Worm (Caenorhabditis elegans): ENCODE measurements around the gene grd-7.

Gene grd-7

DNA sequence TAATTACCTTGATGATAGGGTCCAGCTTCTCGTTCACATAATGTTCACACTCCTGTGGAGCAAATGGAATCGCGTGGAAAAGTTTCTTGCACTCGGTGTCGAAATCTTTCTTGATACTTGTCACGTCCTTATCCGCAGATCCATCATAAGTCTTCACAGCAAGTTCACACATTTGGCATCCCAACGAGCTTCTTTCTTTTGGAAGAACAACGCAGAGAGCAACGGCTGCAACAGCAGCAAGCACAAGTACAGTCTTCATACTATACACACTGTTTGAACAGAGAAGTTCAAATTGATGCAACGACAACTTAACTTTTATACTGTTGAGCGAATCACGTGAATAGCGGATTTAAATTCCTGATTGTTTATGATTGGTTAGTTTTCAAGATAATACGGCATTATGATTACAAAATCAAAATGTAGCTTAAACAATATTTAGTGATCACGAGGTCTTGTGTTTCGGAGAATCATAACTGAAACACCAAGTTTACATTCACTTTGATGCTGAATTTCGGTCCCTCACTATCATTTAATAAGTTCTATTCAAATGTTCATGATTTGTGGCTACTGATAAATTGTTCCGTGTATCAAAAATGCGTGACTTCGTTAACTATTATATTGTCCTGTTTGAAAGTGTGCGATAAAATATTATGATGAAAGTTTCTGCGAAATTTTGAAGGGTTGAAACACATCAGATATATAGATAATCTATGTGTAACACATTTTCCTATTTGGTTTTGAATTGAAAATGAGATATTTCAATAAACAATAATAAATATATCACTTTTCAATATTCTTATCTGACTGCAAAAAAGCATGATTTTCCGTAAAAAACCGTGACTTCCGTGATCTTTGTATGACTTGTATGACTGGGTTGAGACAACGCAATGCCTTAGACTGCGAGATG, 47.5 kb upstream of the grd-7 start, which contains the start of the genes spp-2 and spp-6 (continued):
- peak; percentile 65 for TF ChIP-seq hlh-11 (tag; optimal IDR thresholded peaks at IDR 0.05)

DNA sequence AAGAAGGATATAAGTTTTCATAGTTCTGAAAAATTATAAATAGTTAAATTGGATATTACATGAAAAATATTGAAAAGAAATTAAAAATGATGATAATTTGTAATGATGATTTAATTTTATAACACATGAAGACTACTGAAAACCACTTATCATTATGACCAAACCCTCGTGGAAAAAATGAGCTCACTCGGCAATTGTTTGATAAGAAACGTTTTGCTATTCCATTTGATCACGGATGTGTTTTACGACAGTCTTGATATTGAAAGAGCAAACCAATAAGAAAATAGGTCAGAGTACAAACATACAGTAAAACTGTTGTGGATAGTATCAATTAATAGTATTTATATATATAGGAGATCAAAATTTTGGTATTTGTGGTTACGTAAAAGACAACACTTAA, 46.0 kb upstream of the grd-7 start, which contains the start of gene spp-3:
Gene spp-3 (minus strand): TSS at position 25 of the 400 bp plus-strand sequence.
- TF ChIP-seq skn-1 (tag; optimal IDR thresholded peaks at IDR 0.05) (no peak), nhr-102 (tag; optimal IDR thresholded peaks at IDR 0.05) (peak; percentile 56), nhr-48 (tag; optimal IDR thresholded peaks at IDR 0.05) (peak; percentile 43), nhr-77 (tag; optimal IDR thresholded peaks at IDR 0.05) (peak; percentile 39), daf-16 (GFP tag; optimal IDR thresholded peaks at IDR 0.05) (peak in 1 of 2 experiments; percentile 43), daf-16 (tag; optimal IDR thresholded peaks at IDR 0.05) (peak; percentile 90), pqm-1 (tag; optimal IDR thresholded peaks at IDR 0.05) (peak; percentile 90), T26A8.4 (GFP tag; IDR thresholded peaks at IDR 0.05) (0 out of 2 replicates have a peak, but pooled peaks have one; percentile 44), T20F7.1 (GFP tag; optimal IDR thresholded peaks at IDR 0.05) (peak; percentile 42), tra-1 (GFP tag; IDR thresholded peaks at IDR 0.05) (0 out of 2 replicates have a peak, but pooled peaks have one; percentile 45), hlh-30 (tag; optimal IDR thresholded peaks at IDR 0.05; ENCODE audit: insufficient read depth) (peak; percentile 54), lsy-2 (tag; optimal IDR thresholded peaks at IDR 0.05) (peak in 1 of 2 experiments; percentile 67), aha-1 (tag) (peak; percentile 15), mxl-3 (GFP tag; optimal IDR thresholded peaks at IDR 0.05) (peak; percentile 24), zag-1 (tag; optimal IDR thresholded peaks at IDR 0.05) (no peak), mes-2 (tag; optimal IDR thresholded peaks at IDR 0.05; ENCODE audit: poor library complexity, severe bottlenecking) (peak; percentile 31), pha-4 (GFP tag; IDR thresholded peaks at IDR 0.05) (no peak), pha-4 (tag; optimal IDR thresholded peaks at IDR 0.05) (no peak), daf-19 (GFP tag; conservative IDR thresholded peaks at IDR 0.05) (no peak), dmd-6 (GFP tag; IDR thresholded peaks at IDR 0.05) (peak; percentile 89), jun-1 (tag; optimal IDR thresholded peaks at IDR 0.05) (no peak), nhr-28 (tag; optimal IDR thresholded peaks at IDR 0.05) (peak; percentile 79), mdl-1 (tag; optimal IDR thresholded peaks at IDR 0.05) (peak in 1 of 2 experiments; percentile 60), php-3 (GFP tag; IDR thresholded peaks at IDR 0.05) (peak; percentile 89), hlh-11 (tag; optimal IDR thresholded peaks at IDR 0.05) (peak; percentile 73), zip-2 (tag; optimal IDR thresholded peaks at IDR 0.05) (no peak), mep-1 (tag; optimal IDR thresholded peaks at IDR 0.05) (peak; percentile 49), dve-1 (tag; optimal IDR thresholded peaks at IDR 0.05; ENCODE audit: insufficient read depth) (peak; percentile 85)

DNA sequence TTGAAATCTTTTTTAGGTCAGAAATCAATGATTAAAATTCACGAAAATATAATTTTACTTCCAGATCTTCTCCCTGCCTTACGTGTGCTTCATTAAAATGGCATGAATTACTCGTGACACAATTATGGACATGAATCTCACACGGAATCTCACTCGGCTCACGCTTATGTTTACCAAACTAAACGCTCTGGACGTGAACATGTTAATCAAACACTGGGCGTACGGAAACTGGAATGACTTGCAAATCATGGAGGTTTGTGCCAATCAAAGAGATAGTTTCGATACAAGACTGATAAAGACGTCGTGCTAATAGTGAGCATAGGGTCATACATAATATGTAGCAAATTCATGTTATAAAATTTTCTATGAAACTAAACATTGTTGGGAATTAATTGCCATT, 45.3 kb upstream of the grd-7 start:
- TF ChIP-seq mxl-3 (GFP tag; optimal IDR thresholded peaks at IDR 0.05) (no peak), F10B5.3 (tag; optimal IDR thresholded peaks at IDR 0.05) (no peak), skn-1 (tag; optimal IDR thresholded peaks at IDR 0.05) (no peak), zfp-3 (GFP tag; conservative IDR thresholded peaks at IDR 0.05) (no peak), lin-15B (tag; optimal IDR thresholded peaks at IDR 0.05) (no peak), nhr-48 (tag; optimal IDR thresholded peaks at IDR 0.05) (no peak), nhr-11 (tag; optimal IDR thresholded peaks at IDR 0.05) (no peak), F44E2.7 (GFP tag; IDR thresholded peaks at IDR 0.05) (no peak), lim-7 (GFP tag; IDR thresholded peaks at IDR 0.05) (no peak), nhr-237 (tag; optimal IDR thresholded peaks at IDR 0.05) (no peak), snpc-1.2 (GFP tag; IDR thresholded peaks at IDR 0.05) (no peak), madf-5 (GFP tag; IDR thresholded peaks at IDR 0.05) (no peak), ceh-28 (tag; optimal IDR thresholded peaks at IDR 0.05) (no peak), mep-1 (tag; optimal IDR thresholded peaks at IDR 0.05) (peak; percentile 20), hlh-11 (tag; optimal IDR thresholded peaks at IDR 0.05) (peak; percentile 29), dmd-9 (GFP tag; IDR thresholded peaks at IDR 0.05) (no peak), hmg-1.1 (GFP tag; IDR thresholded peaks at IDR 0.05) (no peak), unc-130 (GFP tag; optimal IDR thresholded peaks at IDR 0.05) (no peak), F26F4.8 (GFP tag; conservative IDR thresholded peaks at IDR 0.05) (no peak), ceh-62 (tag; optimal IDR thresholded peaks at IDR 0.05) (no peak), spr-1 (tag; optimal IDR thresholded peaks at IDR 0.05) (no peak), unc-39 (tag; optimal IDR thresholded peaks at IDR 0.05) (no peak), ZK337.2 (GFP tag; IDR thresholded peaks at IDR 0.05) (no peak), ceh-20 (GFP tag; IDR thresholded peaks at IDR 0.05) (no peak), nhr-111 (GFP tag; optimal IDR thresholded peaks at IDR 0.05) (no peak)

All from whole organism, L4 larva.